Worm (Caenorhabditis elegans): Measurements from ENCODE around the gene slc-17.5.

ce11 chrV:8305940-8306339, 21.2 kb upstream of the slc-17.5 start:
- TF ChIP-seq ztf-4 (tag; optimal IDR thresholded peaks at IDR 0.05) (no peak), unc-62 (GFP tag; optimal IDR thresholded peaks at IDR 0.05) (no peak), nhr-77 (tag; optimal IDR thresholded peaks at IDR 0.05) (no peak), daf-12 (tag; optimal IDR thresholded peaks at IDR 0.05) (no peak), lin-39 (tag; optimal IDR thresholded peaks at IDR 0.05) (no peak), nfya-1 (tag; optimal IDR thresholded peaks at IDR 0.05; ENCODE audit: insufficient read depth) (no peak), lin-15B (tag; optimal IDR thresholded peaks at IDR 0.05) (no peak), egl-27 (tag; optimal IDR thresholded peaks at IDR 0.05) (no peak), elt-1 (tag; optimal IDR thresholded peaks at IDR 0.05) (no peak)

Data from whole organism, L3 larva.